Fruit fly (Drosophila melanogaster) whole organism, prepupa: Measurements from ENCODE around the gene KFase.

Experiments used
- CG10631 ChIP-seq: fragments of 200-800 bp; sonication (Bioruptor generic); optimal IDR thresholded peaks from 2 replicates; lab custom pipeline; 2016; ENCODE audit warnings: missing biosample characterization, missing genetic modification characterization
- CG1621 ChIP-seq: fragments of 200-800 bp; sonication (Bioruptor generic); optimal IDR thresholded peaks from 3 replicates; lab custom pipeline; 2018; ENCODE audit warnings: missing biosample characterization, mild to moderate bottlenecking, missing genetic modification characterization
- CG16779 ChIP-seq: fragments of 200-800 bp; sonication (Bioruptor generic); optimal IDR thresholded peaks from 3 replicates; lab custom pipeline; 2017; ENCODE audit warnings: missing biosample characterization, mild to moderate bottlenecking, missing genetic modification characterization
- CG3032 ChIP-seq: fragments of 200-800 bp; optimal IDR thresholded peaks from 2 replicates; lab custom pipeline; 2019; ENCODE audit warnings: missing biosample characterization, mild to moderate bottlenecking, missing genetic modification characterization, moderate library complexity
- CG31627 ChIP-seq: fragments of 200-800 bp; sonication (Bioruptor generic); optimal IDR thresholded peaks from 3 replicates; lab custom pipeline; 2016; ENCODE audit warnings: missing biosample characterization, missing genetic modification characterization
- CG32006 ChIP-seq: fragments of 200-800 bp; sonication (Bioruptor generic); optimal IDR thresholded peaks from 3 replicates; lab custom pipeline; 2017; ENCODE audit warnings: missing biosample characterization, mild to moderate bottlenecking, missing genetic modification characterization
- CG34406 ChIP-seq: fragments of 200-800 bp; sonication (Bioruptor generic); optimal IDR thresholded peaks from 3 replicates; lab custom pipeline; 2016; ENCODE audit warnings: missing biosample characterization, missing genetic modification characterization
- CG3919 ChIP-seq: fragments of 200-800 bp; sonication (Bioruptor generic); optimal IDR thresholded peaks from 3 replicates; lab custom pipeline; 2016; ENCODE audit warnings: missing biosample characterization, missing genetic modification characterization
- CG6163 ChIP-seq: fragments of 200-800 bp; sonication (Bioruptor generic); IDR thresholded peaks from 3 replicates; pipeline ENCODE4 v1.3.6; 2022; ENCODE audit warnings: missing biosample characterization, missing genetic modification characterization
- CG6276 ChIP-seq: fragments of 200-800 bp; sonication (Bioruptor generic); optimal IDR thresholded peaks from 2 replicates; lab custom pipeline; 2017; ENCODE audit warnings: missing biosample characterization, mild to moderate bottlenecking, missing genetic modification characterization
- CG6792 ChIP-seq: fragments of 200-800 bp; sonication (Bioruptor generic); optimal IDR thresholded peaks from 3 replicates; lab custom pipeline; 2016; ENCODE audit warnings: missing biosample characterization, missing genetic modification characterization
- CG6808 ChIP-seq: fragments of 200-800 bp; sonication (Bioruptor generic); optimal IDR thresholded peaks from 3 replicates; lab custom pipeline; 2017; ENCODE audit warnings: missing biosample characterization, missing genetic modification characterization, mild to moderate bottlenecking, moderate library complexity, missing genetic modification reagents
- CG6854 ChIP-seq: fragments of 200-800 bp; sonication (Bioruptor generic); optimal IDR thresholded peaks from 2 replicates; lab custom pipeline; 2017; ENCODE audit warnings: missing biosample characterization, mild to moderate bottlenecking, missing genetic modification characterization
- CG8319 ChIP-seq: fragments of 200-800 bp; sonication (Bioruptor generic); optimal IDR thresholded peaks from 3 replicates; lab custom pipeline; 2016; ENCODE audit warnings: missing biosample characterization, missing genetic modification characterization
- CG8632 ChIP-seq: fragments of 200-800 bp; sonication (Bioruptor generic); optimal IDR thresholded peaks from 3 replicates; lab custom pipeline; 2016; ENCODE audit warnings: missing biosample characterization, missing genetic modification characterization
- Eip78C ChIP-seq: fragments of 200-800 bp; sonication (Bioruptor generic); peaks from one replicate; lab custom pipeline; 2016; ENCODE audit warnings: missing biosample characterization, missing genetic modification characterization
- Ets21C ChIP-seq: fragments of 200-800 bp; sonication (Bioruptor generic); optimal IDR thresholded peaks from 3 replicates; lab custom pipeline; 2016; ENCODE audit warnings: missing biosample characterization, missing genetic modification characterization
- Hr39 ChIP-seq: fragments of 200-800 bp; sonication (Bioruptor generic); optimal IDR thresholded peaks from 2 replicates; lab custom pipeline; 2016; ENCODE audit warnings: missing biosample characterization, missing genetic modification characterization
- Met ChIP-seq: fragments of 200-800 bp; sonication (Bioruptor generic); optimal IDR thresholded peaks from 3 replicates; lab custom pipeline; 2016; ENCODE audit warnings: missing biosample characterization, missing genetic modification characterization
- OdsH ChIP-seq: fragments of 200-800 bp; sonication (Bioruptor generic); optimal IDR thresholded peaks from 3 replicates; lab custom pipeline; 2016; ENCODE audit warnings: missing biosample characterization, missing genetic modification characterization
- Sox15 ChIP-seq: fragments of 200-800 bp; sonication (Bioruptor generic); optimal IDR thresholded peaks from 3 replicates; lab custom pipeline; 2016; ENCODE audit warnings: missing biosample characterization, missing genetic modification characterization
- achi ChIP-seq: fragments of 200-800 bp; sonication (Bioruptor generic); optimal IDR thresholded peaks from 3 replicates; lab custom pipeline; 2016; ENCODE audit warnings: missing biosample characterization, missing genetic modification characterization
- cyc ChIP-seq: fragments of 200-800 bp; sonication (Bioruptor generic); optimal IDR thresholded peaks from 3 replicates; lab custom pipeline; 2016; ENCODE audit warnings: missing biosample characterization, missing genetic modification characterization
- dac ChIP-seq: fragments of 200-800 bp; sonication (Bioruptor generic); optimal IDR thresholded peaks from 2 replicates; lab custom pipeline; 2017; ENCODE audit warnings: missing biosample characterization, mild to moderate bottlenecking, missing genetic modification characterization
- dsx ChIP-seq: fragments of 200-800 bp; optimal IDR thresholded peaks from 3 replicates; lab custom pipeline; 2019; ENCODE audit warnings: missing biosample characterization, mild to moderate bottlenecking, missing genetic modification characterization, moderate library complexity; ENCODE audit not compliant: poor library complexity, severe bottlenecking
- eg ChIP-seq: fragments of 200-800 bp; sonication (Bioruptor generic); IDR thresholded peaks from 3 replicates; pipeline ENCODE4 v1.3.6; 2022; ENCODE audit warnings: missing biosample characterization, missing genetic modification characterization
- esn ChIP-seq: fragments of 200-800 bp; sonication (Bioruptor generic); optimal IDR thresholded peaks from 2 replicates; lab custom pipeline; 2016; ENCODE audit warnings: missing biosample characterization, mild to moderate bottlenecking, missing genetic modification characterization, moderate library complexity
- fd85E ChIP-seq: fragments of 200-800 bp; sonication (Bioruptor generic); optimal IDR thresholded peaks from 3 replicates; lab custom pipeline; 2016; ENCODE audit warnings: missing biosample characterization, missing genetic modification characterization
- fkh ChIP-seq: fragments of 200-800 bp; sonication (Bioruptor generic); optimal IDR thresholded peaks from 3 replicates; lab custom pipeline; 2017; ENCODE audit warnings: missing biosample characterization, mild to moderate bottlenecking, missing genetic modification characterization, moderate library complexity
- lz ChIP-seq: fragments of 200-800 bp; sonication (Bioruptor generic); optimal IDR thresholded peaks from 3 replicates; lab custom pipeline; 2016; ENCODE audit warnings: missing biosample characterization, missing genetic modification characterization
- net ChIP-seq: fragments of 200-800 bp; sonication (Bioruptor generic); optimal IDR thresholded peaks from 3 replicates; lab custom pipeline; 2016; ENCODE audit warnings: missing biosample characterization, missing genetic modification characterization
- pdm3 ChIP-seq: fragments of 200-800 bp; sonication (Bioruptor generic); optimal IDR thresholded peaks from 3 replicates; lab custom pipeline; 2016; ENCODE audit warnings: missing biosample characterization, missing genetic modification characterization
- spab ChIP-seq: fragments of 200-800 bp; sonication (Bioruptor generic); optimal IDR thresholded peaks from 2 replicates; lab custom pipeline; 2017; ENCODE audit warnings: missing biosample characterization, mild to moderate bottlenecking, missing genetic modification characterization, missing genetic modification reagents
- ss ChIP-seq, 2 experiments: fragments of 200-800 bp; sonication (Bioruptor generic); optimal IDR thresholded peaks; 2 replicates in 1 of 2; 3 replicates in 1 of 2; lab custom pipeline; 2017 to 2018; ENCODE audit warnings: mild to moderate bottlenecking in 2 of 2, missing biosample characterization in 2 of 2, missing genetic modification characterization in 2 of 2, moderate library complexity in 1 of 2
- svp ChIP-seq: fragments of 200-800 bp; sonication (Bioruptor generic); peaks from one replicate; lab custom pipeline; 2016; ENCODE audit warnings: missing biosample characterization, missing genetic modification characterization
- topi ChIP-seq: fragments of 200-800 bp; sonication (Bioruptor generic); optimal IDR thresholded peaks from 3 replicates; lab custom pipeline; 2016; ENCODE audit warnings: missing biosample characterization, missing genetic modification characterization

KFase gene

DNA sequence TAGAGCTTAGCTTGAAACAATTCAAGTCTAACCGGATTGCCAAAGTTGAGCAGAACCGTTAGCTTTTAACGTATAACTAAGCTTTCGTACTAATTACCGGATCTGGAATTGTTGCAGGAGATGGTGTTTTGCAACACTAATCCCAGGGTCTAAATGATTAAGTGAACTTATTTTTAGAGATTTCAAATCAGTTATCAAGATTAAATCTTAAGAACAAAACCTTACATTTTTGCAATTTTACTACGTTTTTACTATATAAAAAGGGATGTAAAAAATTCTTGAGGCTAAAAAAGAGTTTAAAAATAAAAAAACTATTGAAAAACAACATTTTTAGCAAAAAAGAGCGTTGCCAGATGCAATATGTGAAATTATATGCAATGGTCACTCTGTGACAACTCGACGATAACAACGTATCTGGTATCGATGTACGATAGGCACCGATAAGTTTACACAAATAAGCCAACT, at the start of gene KFase, which contains the start of gene epsilonCOP:
Gene KFase, minus strand, starts transcription at position 81 of the 465 bp plus-strand sequence.
Gene epsilonCOP, plus strand, starts transcription at position 415 of the 465 bp plus-strand sequence.
- no peak for TF ChIP-seq Met (GFP tag; lab: Kevin White, UChicago)
- TF ChIP-seq dac (GFP tag; lab: Kevin White, UChicago), result no peak
- peak; percentile 64 for TF ChIP-seq cyc (GFP tag; lab: Kevin White, UChicago)
- TF ChIP-seq CG10631, result peak; percentile 45
- peak; percentile 36 for TF ChIP-seq achi
- peak; percentile 57 for TF ChIP-seq pdm3 (GFP tag; lab: Kevin White, UChicago)
- TF ChIP-seq CG31627 (GFP tag; lab: Kevin White, UChicago), result peak; percentile 50
- TF ChIP-seq CG8632 (GFP tag; lab: Kevin White, UChicago), result peak; percentile 2
- peak; percentile 22 for TF ChIP-seq CG6792 (GFP tag; lab: Kevin White, UChicago)
- TF ChIP-seq esn (GFP tag; lab: Kevin White, UChicago), result peak; percentile 63
- no peak for TF ChIP-seq CG6276
- peak; percentile 22 for TF ChIP-seq CG3032 (tag; lab: Kevin White, UChicago)
- TF ChIP-seq CG6854 (GFP tag; lab: Kevin White, UChicago), result no peak
- peak; percentile 57 for TF ChIP-seq Hr39
- no peak for TF ChIP-seq CG16779 (tag; lab: Kevin White, UChicago)
- no peak for TF ChIP-seq spab (GFP tag; lab: Kevin White, UChicago)
- peak; percentile 67 for TF ChIP-seq CG3919 (GFP tag; lab: Kevin White, UChicago)
- peak; percentile 19 for TF ChIP-seq CG32006
- TF ChIP-seq Sox15, result peak; percentile 8
- peak; percentile 22 for TF ChIP-seq dsx (GFP tag; lab: Kevin White, UChicago)
- peak; percentile 84 for TF ChIP-seq Eip78C
- TF ChIP-seq CG1621 (tag; lab: Kevin White, UChicago), result peak; percentile 31
- TF ChIP-seq OdsH (GFP tag; lab: Kevin White, UChicago), result peak; percentile 59
- TF ChIP-seq lz (GFP tag; lab: Kevin White, UChicago), result peak; percentile 47
- TF ChIP-seq fkh, result peak; percentile 69
- TF ChIP-seq net (GFP tag; lab: Kevin White, UChicago), result no peak
- peak; percentile 41 for TF ChIP-seq CG34406
- TF ChIP-seq topi (GFP tag; lab: Kevin White, UChicago), result peak; percentile 45
- TF ChIP-seq CG6163, result 0 out of 3 replicates have a peak, but pooled peaks have one; percentile 47
- TF ChIP-seq Ets21C (GFP tag; lab: Kevin White, UChicago), result peak; percentile 23

DNA sequence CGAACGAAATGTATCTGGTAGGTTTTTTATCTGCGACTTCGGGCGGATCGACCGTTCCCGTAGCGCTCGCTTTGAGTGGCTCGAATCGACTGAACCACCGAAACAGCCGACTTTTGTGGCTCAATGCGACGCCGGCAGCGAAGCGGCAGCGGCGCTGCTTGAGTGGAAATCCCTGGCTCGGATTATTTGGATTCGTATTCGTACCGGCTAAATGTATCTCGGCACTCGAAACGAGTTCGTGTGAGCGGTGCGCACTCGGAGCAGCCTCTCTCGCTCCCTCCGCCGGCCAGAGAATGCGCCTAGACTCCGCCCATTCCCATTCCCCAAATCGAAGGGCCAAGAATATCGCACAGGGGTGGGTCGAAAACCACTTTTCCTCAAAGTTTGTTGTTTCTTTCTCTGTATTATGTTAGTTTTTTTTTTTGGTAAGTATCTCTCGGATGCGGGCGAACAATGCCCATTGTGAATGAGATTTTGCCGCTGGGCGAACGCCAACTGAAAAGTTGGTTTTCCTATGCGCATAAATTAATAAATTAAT, 47.6 kb upstream of the KFase start:
- TF ChIP-seq CG8319 (GFP tag; lab: Kevin White, UChicago), result no peak
- TF ChIP-seq svp (GFP tag; lab: Kevin White, UChicago), result peak; percentile 63
- no peak for TF ChIP-seq fd85E
- TF ChIP-seq eg (GFP tag; lab: Robert Waterston, UW), result peak; percentile 27; the same call in 1 of the 3 replicates
- no peak for TF ChIP-seq topi (GFP tag; lab: Kevin White, UChicago)
- TF ChIP-seq ss (GFP tag; optimal IDR thresholded peaks at IDR 0.05; lab: Kevin White, UChicago), result peak in 1 of 2 experiments; percentile 32
- no peak for TF ChIP-seq CG31627 (GFP tag; lab: Kevin White, UChicago)
- TF ChIP-seq spab (GFP tag; lab: Kevin White, UChicago), result no peak
- no peak for TF ChIP-seq CG8632 (GFP tag; lab: Kevin White, UChicago)

DNA sequence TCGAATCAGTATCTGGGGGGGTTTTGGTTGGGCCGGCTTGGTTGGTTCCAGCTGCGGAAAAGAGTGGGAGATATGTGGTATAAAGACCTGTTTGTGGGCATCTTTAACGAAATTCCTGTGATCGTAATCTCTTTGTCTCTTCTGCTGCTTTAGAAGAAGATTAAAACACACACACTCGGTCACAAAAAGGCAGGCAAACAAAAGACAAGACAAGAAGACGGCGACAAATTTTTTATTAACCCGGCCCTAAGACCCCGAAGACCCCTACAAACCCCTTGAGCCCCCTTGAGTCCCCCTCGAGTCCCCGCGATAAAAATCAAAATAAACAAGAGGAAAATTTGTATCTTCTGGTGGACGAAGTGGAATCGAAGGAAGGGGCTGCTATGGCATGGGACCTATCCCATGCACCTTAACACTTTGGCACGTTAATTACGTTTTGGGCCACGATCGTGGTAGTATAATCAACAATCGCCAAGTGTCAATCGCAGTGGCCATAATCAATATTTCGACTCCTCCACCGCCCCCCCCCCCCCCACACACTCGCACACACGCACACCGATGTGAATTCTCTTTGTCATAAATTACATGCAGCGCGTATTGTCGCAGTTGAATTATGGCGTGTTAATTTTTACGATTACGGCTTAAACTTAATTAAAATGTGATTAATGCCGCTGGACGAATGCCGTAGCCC, 45.7 kb upstream of the KFase start:
- no peak for TF ChIP-seq CG6808 (GFP tag; lab: Kevin White, UChicago)
- no peak for TF ChIP-seq dsx (GFP tag; lab: Kevin White, UChicago)
- no peak for TF ChIP-seq dac (GFP tag; lab: Kevin White, UChicago)
- peak; percentile 55 for TF ChIP-seq fkh
- peak in 1 of 2 experiments; percentile 52 for TF ChIP-seq ss (GFP tag; optimal IDR thresholded peaks at IDR 0.05; lab: Kevin White, UChicago)
- TF ChIP-seq, all 60 proteins: peak for 2
